Fruit fly (Drosophila melanogaster) whole organism, embryonic: ENCODE data around the gene CG6878.
A peak's percentile ranks its signal among the peaks of the same experiment; 100 is the strongest.

Source experiments
- Adf1 ChIP-seq: fragments of 200-800 bp; sonication (Bioruptor generic); IDR thresholded peaks from 2 replicates; pipeline ENCODE4 v1.3.6; 2022; ENCODE audit warnings: missing biosample characterization, missing genetic modification characterization
- B-H2 ChIP-seq: fragments of 200-800 bp; sonication (Bioruptor generic); optimal IDR thresholded peaks from 2 replicates; lab custom pipeline; 2018; ENCODE audit warnings: missing biosample characterization, mild to moderate bottlenecking, missing genetic modification characterization
- Bteb2 ChIP-seq: fragments of 200-800 bp; sonication (Bioruptor generic); optimal IDR thresholded peaks from 2 replicates; lab custom pipeline; 2016; ENCODE audit warnings: missing biosample characterization, missing genetic modification characterization
- CG1024 ChIP-seq: fragments of 200-800 bp; sonication (Bioruptor generic); IDR thresholded peaks from 2 replicates; pipeline ENCODE4 v1.3.6; 2022; ENCODE audit warnings: missing biosample characterization, missing genetic modification characterization
- CG10543 ChIP-seq: fragments of 200-800 bp; sonication (Bioruptor generic); optimal IDR thresholded peaks from 3 replicates; lab custom pipeline; 2017; ENCODE audit warnings: missing biosample characterization, mild to moderate bottlenecking, missing genetic modification characterization, moderate library complexity
- CG11093 ChIP-seq: fragments of 200-800 bp; sonication (Bioruptor generic); IDR thresholded peaks from 3 replicates; pipeline ENCODE4 v1.3.6; 2022; ENCODE audit warnings: missing biosample characterization, missing genetic modification characterization
- CG11560 ChIP-seq: fragments of 200-800 bp; sonication (Bioruptor generic); IDR thresholded peaks from 3 replicates; pipeline ENCODE4 v1.3.6; 2022; ENCODE audit warnings: missing biosample characterization, missing genetic modification characterization
- CG12299 ChIP-seq: fragments of 200-800 bp; sonication (Bioruptor generic); optimal IDR thresholded peaks from 2 replicates; lab custom pipeline; 2018; ENCODE audit warnings: missing biosample characterization, mild to moderate bottlenecking, missing genetic modification characterization
- CG12659 ChIP-seq: fragments of 200-800 bp; sonication (Bioruptor generic); optimal IDR thresholded peaks from 3 replicates; lab custom pipeline; 2017; ENCODE audit warnings: mild to moderate bottlenecking, missing biosample characterization, missing genetic modification reagents, missing genetic modification characterization
- CG13296 ChIP-seq: fragments of 200-800 bp; sonication (Bioruptor generic); optimal IDR thresholded peaks from 3 replicates; lab custom pipeline; 2018; ENCODE audit warnings: missing biosample characterization, mild to moderate bottlenecking, missing genetic modification characterization
- CG13894 ChIP-seq: fragments of 200-800 bp; sonication (Bioruptor generic); optimal IDR thresholded peaks from 3 replicates; lab custom pipeline; 2018; ENCODE audit warnings: missing biosample characterization, mild to moderate bottlenecking, missing genetic modification characterization, moderate library complexity
- CG16863 ChIP-seq: fragments of 200-800 bp; sonication (Bioruptor generic); optimal IDR thresholded peaks from 3 replicates; lab custom pipeline; 2016; ENCODE audit warnings: missing biosample characterization, missing genetic modification characterization
- CG17829 ChIP-seq: fragments of 200-800 bp; optimal IDR thresholded peaks from 2 replicates; lab custom pipeline; 2019; ENCODE audit warnings: missing biosample characterization, mild to moderate bottlenecking, missing genetic modification characterization, moderate library complexity
- CG1832 ChIP-seq: fragments of 200-800 bp; sonication (Bioruptor generic); optimal IDR thresholded peaks from 2 replicates; lab custom pipeline; 2017; ENCODE audit warnings: missing biosample characterization, mild to moderate bottlenecking, missing genetic modification characterization, inconsistent platforms
- CG18764 ChIP-seq: fragments of 200-800 bp; sonication (Bioruptor generic); optimal IDR thresholded peaks from 3 replicates; lab custom pipeline; 2016; ENCODE audit warnings: missing biosample characterization, missing genetic modification characterization
- CG5953 ChIP-seq: fragments of 200-800 bp; sonication (Bioruptor generic); IDR thresholded peaks from 2 replicates; pipeline ENCODE4 v1.3.6; 2022; ENCODE audit warnings: missing biosample characterization, missing genetic modification characterization
- CG6272 ChIP-seq: fragments of 200-800 bp; sonication (Bioruptor generic); IDR thresholded peaks from 2 replicates; pipeline ENCODE4 v1.3.6; 2022; ENCODE audit warnings: missing biosample characterization, missing genetic modification characterization
- CG7271 ChIP-seq: fragments of 200-800 bp; sonication (Bioruptor generic); optimal IDR thresholded peaks from 2 replicates; lab custom pipeline; 2018; ENCODE audit warnings: missing biosample characterization, mild to moderate bottlenecking, missing genetic modification characterization, moderate library complexity
- CG7987 ChIP-seq: fragments of 200-800 bp; sonication (Bioruptor generic); optimal IDR thresholded peaks from 2 replicates; lab custom pipeline; 2018; ENCODE audit warnings: missing biosample characterization, mild to moderate bottlenecking, missing genetic modification characterization, moderate library complexity
- CG9932 ChIP-seq: fragments of 200-800 bp; sonication (Bioruptor generic); IDR thresholded peaks from 2 replicates; pipeline ENCODE4 v1.3.6; 2022; ENCODE audit warnings: missing biosample characterization, missing genetic modification characterization
- Chrac-16 ChIP-seq: fragments of 200-800 bp; sonication (Bioruptor generic); optimal IDR thresholded peaks from 3 replicates; lab custom pipeline; 2016; ENCODE audit warnings: missing biosample characterization, missing genetic modification characterization
- CkIIα-i1 ChIP-seq: fragments of 200-800 bp; sonication (Bioruptor generic); IDR thresholded peaks from 2 replicates; pipeline ENCODE4 v1.3.6; 2022; ENCODE audit warnings: missing biosample characterization, missing genetic modification characterization
- ERR ChIP-seq: fragments of 200-800 bp; sonication (Bioruptor generic); optimal IDR thresholded peaks from 2 replicates; lab custom pipeline; 2016; ENCODE audit warnings: missing biosample characterization, missing genetic modification characterization
- HLH54F ChIP-seq: fragments of 200-800 bp; sonication (Bioruptor generic); optimal IDR thresholded peaks from 3 replicates; lab custom pipeline; 2016; ENCODE audit warnings: missing biosample characterization, missing genetic modification characterization
- Lhr ChIP-seq: fragments of 200-800 bp; sonication (Bioruptor generic); optimal IDR thresholded peaks from 3 replicates; lab custom pipeline; 2017; ENCODE audit warnings: mild to moderate bottlenecking, missing biosample characterization, missing genetic modification reagents, missing genetic modification characterization
- NC2β ChIP-seq: fragments of 200-800 bp; sonication (Bioruptor generic); optimal IDR thresholded peaks from 2 replicates; lab custom pipeline; 2016; ENCODE audit warnings: missing biosample characterization, missing genetic modification characterization
- Neu2 ChIP-seq: fragments of 200-800 bp; sonication (Bioruptor generic); optimal IDR thresholded peaks from 3 replicates; lab custom pipeline; 2016; ENCODE audit warnings: missing biosample characterization, missing genetic modification characterization, borderline replicate concordance
- NfI ChIP-seq: fragments of 200-800 bp; sonication (Bioruptor generic); optimal IDR thresholded peaks from 3 replicates; lab custom pipeline; 2018; ENCODE audit warnings: missing biosample characterization, mild to moderate bottlenecking, missing genetic modification characterization, moderate library complexity
- Sox100B ChIP-seq: fragments of 200-800 bp; sonication (Bioruptor generic); optimal IDR thresholded peaks from 3 replicates; lab custom pipeline; 2018; ENCODE audit warnings: missing biosample characterization, mild to moderate bottlenecking, missing genetic modification characterization
- Stat92E ChIP-seq, 3 experiments: fragments of >200 bp in 2 of 3; fragments of 200-800 bp in 1 of 3; sonication (Bioruptor generic) in 1 of 3; optimal IDR thresholded peaks; 2 replicates each; lab custom pipeline; 2017 to 2019; ENCODE audit warnings: missing biosample characterization in 3 of 3, missing genetic modification characterization in 3 of 3, mild to moderate bottlenecking in 1 of 3, moderate library complexity in 1 of 3
- TFAM ChIP-seq: fragments of 200-800 bp; sonication (Bioruptor generic); optimal IDR thresholded peaks from 2 replicates; lab custom pipeline; 2017; ENCODE audit warnings: missing biosample characterization, missing genetic modification characterization, inconsistent platforms
- ara ChIP-seq: fragments of 200-800 bp; sonication (Bioruptor generic); IDR thresholded peaks from 2 replicates; pipeline ENCODE4 v1.3.6; 2022; ENCODE audit warnings: missing biosample characterization, missing genetic modification characterization
- ato ChIP-seq: fragments of 200-800 bp; sonication (Bioruptor generic); IDR thresholded peaks from 2 replicates; pipeline ENCODE4 v1.3.6; 2022; ENCODE audit warnings: missing biosample characterization, missing genetic modification characterization; ENCODE audit not compliant: partially characterized antibody
- bsh ChIP-seq, 2 experiments: fragments of 200-800 bp; sonication (Bioruptor generic); optimal IDR thresholded peaks; 2 replicates each; lab custom pipeline; 2017 to 2018; ENCODE audit warnings: mild to moderate bottlenecking in 2 of 2, missing biosample characterization in 2 of 2, missing genetic modification characterization in 2 of 2, moderate library complexity in 1 of 2
- ems ChIP-seq: fragments of 200-800 bp; sonication (Bioruptor generic); optimal IDR thresholded peaks from 3 replicates; lab custom pipeline; 2016; ENCODE audit warnings: missing biosample characterization, missing genetic modification characterization
- en ChIP-seq: fragments of 200-800 bp; sonication (Bioruptor generic); optimal IDR thresholded peaks from 2 replicates; lab custom pipeline; 2016; ENCODE audit warnings: missing biosample characterization, missing genetic modification characterization
- h ChIP-seq: fragments of >200 bp; optimal IDR thresholded peaks from 2 replicates; lab custom pipeline; 2017
- hb ChIP-seq: fragments of 200-800 bp; sonication (Bioruptor generic); IDR thresholded peaks from 3 replicates; pipeline ENCODE4 v1.3.6; 2022; ENCODE audit warnings: missing biosample characterization, missing genetic modification characterization; ENCODE audit not compliant: partially characterized antibody
- inv ChIP-seq: fragments of 200-800 bp; sonication (Bioruptor generic); IDR thresholded peaks from 2 replicates; pipeline ENCODE4 v1.3.6; 2022; ENCODE audit warnings: missing biosample characterization, missing genetic modification characterization; ENCODE audit not compliant: partially characterized antibody
- jigr1 ChIP-seq: fragments of 200-800 bp; sonication (Bioruptor generic); IDR thresholded peaks from 3 replicates; pipeline ENCODE4 v1.3.6; 2022; ENCODE audit warnings: missing biosample characterization, missing genetic modification characterization
- lmd ChIP-seq: fragments of 200-800 bp; sonication (Bioruptor generic); IDR thresholded peaks from 2 replicates; pipeline ENCODE4 v1.3.6; 2022; ENCODE audit warnings: missing biosample characterization, missing genetic modification characterization
- lola ChIP-seq, 3 experiments: fragments of >200 bp in 2 of 3; fragments of 200-800 bp in 1 of 3; sonication (Bioruptor generic) in 1 of 3; optimal IDR thresholded peaks; 2 replicates each; lab custom pipeline; 2017 to 2019; ENCODE audit warnings: missing biosample characterization in 3 of 3, missing genetic modification characterization in 3 of 3, mild to moderate bottlenecking in 1 of 3, moderate library complexity in 1 of 3
- odd ChIP-seq: fragments of 200-800 bp; sonication (Bioruptor generic); optimal IDR thresholded peaks from 2 replicates; lab custom pipeline; 2017; ENCODE audit warnings: missing biosample characterization, mild to moderate bottlenecking, missing genetic modification characterization
- p53 ChIP-seq: fragments of 200-800 bp; sonication (Bioruptor generic); optimal IDR thresholded peaks from 2 replicates; lab custom pipeline; 2016; ENCODE audit warnings: missing biosample characterization, missing genetic modification characterization
- sr ChIP-seq: fragments of 200-800 bp; sonication (Bioruptor generic); IDR thresholded peaks from 3 replicates; pipeline ENCODE4 v1.3.6; 2022; ENCODE audit warnings: missing biosample characterization, missing genetic modification characterization
- ssp ChIP-seq: fragments of 200-800 bp; sonication (Bioruptor generic); IDR thresholded peaks from 2 replicates; pipeline ENCODE4 v1.3.6; 2022; ENCODE audit warnings: missing biosample characterization, missing genetic modification characterization
- tgo ChIP-seq: fragments of 200-800 bp; sonication (Bioruptor generic); IDR thresholded peaks from 3 replicates; pipeline ENCODE4 v1.3.6; 2022; ENCODE audit warnings: missing biosample characterization, missing genetic modification characterization
- tin ChIP-seq: fragments of 200-800 bp; sonication (Bioruptor generic); optimal IDR thresholded peaks from 3 replicates; lab custom pipeline; 2016; ENCODE audit warnings: missing biosample characterization, missing genetic modification characterization
- trem ChIP-seq: fragments of 200-800 bp; optimal IDR thresholded peaks from 3 replicates; lab custom pipeline; 2019; ENCODE audit warnings: missing biosample characterization, mild to moderate bottlenecking, missing genetic modification characterization, moderate library complexity
- trh ChIP-seq: fragments of 200-800 bp; sonication (Bioruptor generic); optimal IDR thresholded peaks from 2 replicates; lab custom pipeline; 2016; ENCODE audit warnings: missing biosample characterization, missing genetic modification characterization
- unc-4 ChIP-seq: fragments of 200-800 bp; sonication (Bioruptor generic); IDR thresholded peaks from 2 replicates; pipeline ENCODE4 v1.3.6; 2022; ENCODE audit warnings: missing biosample characterization, missing genetic modification characterization; ENCODE audit not compliant: partially characterized antibody

CG6878 gene

dm6 chr3L:15171769-15172403, 10.3 kb downstream of the CG6878 start (continued):
- TF ChIP-seq CkIIα-i1 (GFP tag; lab: Robert Waterston, UW) (no peak), ERR (GFP tag; lab: Kevin White, UChicago) (no peak), h (lab: Kevin White, UChicago) (no peak), CG13894 (no peak), unc-4 (GFP tag; lab: Robert Waterston, UW) (no peak), CG7987 (GFP tag; lab: Kevin White, UChicago) (no peak), inv (GFP tag; lab: Robert Waterston, UW) (no peak), CG11093 (GFP tag; lab: Robert Waterston, UW) (no peak), Adf1 (no peak), lmd (GFP tag; lab: Robert Waterston, UW) (no peak), TFAM (GFP tag; lab: Kevin White, UChicago) (no peak), CG11560 (no peak), CG7271 (no peak), Chrac-16 (GFP tag; lab: Kevin White, UChicago) (no peak), ssp (GFP tag; lab: Robert Waterston, UW) (no peak), Neu2 (GFP tag; lab: Kevin White, UChicago) (no peak), CG10543 (GFP tag; lab: Kevin White, UChicago) (no peak), ato (GFP tag; lab: Robert Waterston, UW) (no peak), Bteb2 (no peak), trh (GFP tag; lab: Kevin White, UChicago) (no peak), CG12659 (GFP tag; lab: Kevin White, UChicago) (no peak), ems (GFP tag; lab: Kevin White, UChicago) (no peak), Sox100B (peak; percentile 6), NfI (GFP tag; lab: Kevin White, UChicago) (no peak), HLH54F (GFP tag; lab: Kevin White, UChicago) (no peak), B-H2 (GFP tag; lab: Kevin White, UChicago) (no peak), hb (GFP tag; lab: Robert Waterston, UW) (no peak), Lhr (GFP tag; lab: Kevin White, UChicago) (no peak), jigr1 (no peak), tgo (GFP tag; lab: Robert Waterston, UW) (no peak), NC2β (GFP tag; lab: Kevin White, UChicago) (no peak), lola (GFP tag; optimal IDR thresholded peaks at IDR 0.05; lab: Kevin White, UChicago) (no peak), tin (peak; percentile 1), ara (GFP tag; lab: Robert Waterston, UW) (no peak), p53 (GFP tag; lab: Kevin White, UChicago) (no peak), Stat92E (GFP tag; optimal IDR thresholded peaks at IDR 0.05; lab: Kevin White, UChicago) (no peak), CG18764 (GFP tag; lab: Kevin White, UChicago) (peak; percentile 17), en (no peak), CG9932 (no peak), CG1832 (GFP tag; lab: Kevin White, UChicago) (peak; percentile 47), CG16863 (no peak), bsh (GFP tag; optimal IDR thresholded peaks at IDR 0.05; lab: Kevin White, UChicago) (peak in 1 of 2 experiments; percentile 27), CG17829 (tag; lab: Kevin White, UChicago) (no peak), trem (tag; lab: Kevin White, UChicago) (no peak), CG13296 (GFP tag; lab: Kevin White, UChicago) (no peak), sr (GFP tag; lab: Robert Waterston, UW) (no peak), CG6272 (no peak), CG5953 (no peak), odd (GFP tag; lab: Kevin White, UChicago) (no peak), CG1024 (no peak), CG12299 (no peak)
